Worm (Caenorhabditis elegans): ENCODE results near the gene T27A10.2.

The T27A10.2 gene

DNA sequence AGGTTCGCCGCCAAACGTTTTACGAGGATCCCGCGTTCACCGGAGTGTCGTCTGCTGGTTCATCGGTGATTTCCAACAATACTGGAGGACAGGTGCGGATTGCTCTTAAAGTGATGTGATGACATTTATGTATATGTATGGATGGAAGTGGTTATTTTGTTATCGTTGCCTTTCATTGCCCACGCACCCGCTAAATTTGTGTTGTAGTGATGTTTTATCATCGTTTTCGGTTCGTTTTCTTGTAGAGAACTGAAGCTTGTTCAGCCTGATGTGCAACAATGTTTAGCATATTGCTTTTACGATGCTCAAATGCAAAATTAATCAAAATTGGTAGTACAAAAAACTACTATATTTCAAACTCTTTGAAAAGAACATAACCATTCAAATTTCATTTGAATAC, 37.9 kb upstream of the T27A10.2 start:
- TF ChIP-seq scrt-1 (GFP tag; IDR thresholded peaks at IDR 0.05) (no peak), tbx-11 (GFP tag; IDR thresholded peaks at IDR 0.05) (no peak), hnd-1 (tag; optimal IDR thresholded peaks at IDR 0.05) (no peak), B0310.2 (tag; optimal IDR thresholded peaks at IDR 0.05) (no peak), F13C5.2 (tag; optimal IDR thresholded peaks at IDR 0.05) (no peak), hmbx-1 (tag; optimal IDR thresholded peaks at IDR 0.05) (no peak)

DNA sequence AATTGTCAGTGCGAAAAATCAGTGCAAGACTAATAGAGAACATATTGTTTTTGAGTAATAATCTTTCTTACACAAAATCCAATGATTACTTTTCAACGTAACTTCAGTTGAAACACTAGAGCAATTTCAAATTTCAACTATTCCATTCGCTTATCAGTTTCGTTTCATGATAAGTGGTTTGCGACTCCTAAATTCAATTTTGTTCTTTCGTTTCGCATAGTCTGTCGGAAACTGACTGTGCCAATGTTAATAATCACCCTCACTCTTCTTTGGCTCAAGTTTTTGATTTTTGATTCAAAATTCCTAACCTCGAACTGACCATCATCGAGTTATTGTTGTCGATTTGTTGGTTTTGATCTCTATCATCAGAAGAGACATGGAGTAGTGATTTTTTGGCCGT, 37.0 kb upstream of the T27A10.2 start:
- no peak for TF ChIP-seq tbx-37 (GFP tag; conservative IDR thresholded peaks at IDR 0.05)
- TF ChIP-seq hnd-1 (tag; optimal IDR thresholded peaks at IDR 0.05): no peak
- TF ChIP-seq scrt-1 (GFP tag; IDR thresholded peaks at IDR 0.05): no peak
- TF ChIP-seq B0310.2 (tag; optimal IDR thresholded peaks at IDR 0.05): no peak

DNA sequence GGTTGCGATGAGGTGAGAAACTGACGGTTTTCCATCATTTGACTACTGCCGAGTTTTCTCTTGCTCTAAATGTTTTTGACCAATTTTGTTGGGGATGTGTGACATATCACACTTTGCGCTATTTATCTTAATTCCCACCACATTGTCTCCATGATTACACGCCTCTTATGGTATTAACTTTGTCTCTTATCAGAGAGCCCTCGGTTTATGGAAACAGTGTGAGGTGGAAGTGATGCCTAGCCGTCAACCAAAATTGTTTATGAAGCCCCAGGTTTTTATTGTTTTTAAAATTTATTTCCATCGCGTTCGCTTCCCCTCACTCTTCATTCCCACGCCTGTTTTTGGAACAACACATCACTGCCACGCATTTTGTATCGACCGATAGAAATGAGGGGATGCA, 34.6 kb upstream of the T27A10.2 start:
- TF ChIP-seq hmg-4 (GFP tag; optimal IDR thresholded peaks at IDR 0.05) (no peak), scrt-1 (GFP tag; IDR thresholded peaks at IDR 0.05) (no peak), F13C5.2 (tag; optimal IDR thresholded peaks at IDR 0.05) (no peak), tbx-37 (GFP tag; conservative IDR thresholded peaks at IDR 0.05) (no peak), hmbx-1 (tag; optimal IDR thresholded peaks at IDR 0.05) (no peak), tbx-11 (GFP tag; IDR thresholded peaks at IDR 0.05) (no peak), ets-7 (tag; optimal IDR thresholded peaks at IDR 0.05) (no peak), ama-1 (optimal IDR thresholded peaks at IDR 0.05) (no peak), ceh-13 (GFP tag; optimal IDR thresholded peaks at IDR 0.05) (no peak), flt-1 (GFP tag; IDR thresholded peaks at IDR 0.05) (no peak), hnd-1 (tag; optimal IDR thresholded peaks at IDR 0.05) (no peak)

DNA sequence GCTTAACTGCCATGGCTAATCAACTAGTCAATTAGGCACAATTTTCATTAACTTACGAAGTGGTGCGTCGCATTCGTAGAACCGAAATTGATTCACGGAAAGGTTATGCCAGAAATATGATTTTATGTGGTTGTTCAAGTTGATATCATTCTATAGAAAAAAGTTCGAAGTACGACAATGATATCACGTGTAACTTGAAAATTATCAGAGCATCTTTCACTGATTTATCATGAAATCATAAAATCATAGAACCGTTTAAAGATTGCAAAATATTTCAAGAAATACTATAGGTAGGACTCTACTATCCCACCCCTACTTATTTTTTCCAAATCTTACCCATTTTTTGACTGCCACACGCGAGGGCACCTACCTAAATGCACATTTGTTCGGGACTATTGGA, 32.8 kb upstream of the T27A10.2 start:
- no peak for TF ChIP-seq tbx-37 (GFP tag; conservative IDR thresholded peaks at IDR 0.05)
- TF ChIP-seq hnd-1 (tag; optimal IDR thresholded peaks at IDR 0.05): no peak
- TF ChIP-seq tra-4 (tag; optimal IDR thresholded peaks at IDR 0.05): no peak

DNA sequence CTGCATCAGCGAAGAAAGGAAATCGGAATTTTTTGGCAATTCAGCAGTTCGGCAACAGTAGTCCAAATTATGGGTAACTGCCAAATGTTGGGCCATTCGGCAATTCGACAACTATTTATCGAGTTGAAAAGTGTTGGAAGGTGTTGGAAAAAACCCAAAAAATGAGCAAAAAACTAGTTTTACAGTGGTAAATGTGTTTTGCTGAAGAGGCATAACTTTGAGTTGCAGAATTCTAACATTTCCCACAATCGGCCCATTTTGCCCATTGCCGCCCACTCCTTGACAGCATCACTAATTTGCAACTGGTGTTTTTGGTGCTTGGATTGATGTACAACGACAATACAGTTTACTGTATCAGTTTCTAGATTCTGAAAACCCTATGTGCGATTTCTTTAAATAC, 32.1 kb upstream of the T27A10.2 start:
- TF ChIP-seq tbx-37 (GFP tag; conservative IDR thresholded peaks at IDR 0.05) (no peak), F13C5.2 (tag; optimal IDR thresholded peaks at IDR 0.05) (no peak), hmbx-1 (tag; optimal IDR thresholded peaks at IDR 0.05) (no peak), hnd-1 (tag; optimal IDR thresholded peaks at IDR 0.05) (no peak), tbx-11 (GFP tag; IDR thresholded peaks at IDR 0.05) (no peak), sea-1 (GFP tag; conservative IDR thresholded peaks at IDR 0.05) (no peak), B0310.2 (tag; optimal IDR thresholded peaks at IDR 0.05) (no peak), hmg-4 (GFP tag; optimal IDR thresholded peaks at IDR 0.05) (no peak), flt-1 (GFP tag; IDR thresholded peaks at IDR 0.05) (no peak), ama-1 (optimal IDR thresholded peaks at IDR 0.05) (no peak), aly-1 (tag; optimal IDR thresholded peaks at IDR 0.05) (no peak), scrt-1 (GFP tag; IDR thresholded peaks at IDR 0.05) (no peak), ceh-36 (tag; optimal IDR thresholded peaks at IDR 0.05) (no peak)

DNA sequence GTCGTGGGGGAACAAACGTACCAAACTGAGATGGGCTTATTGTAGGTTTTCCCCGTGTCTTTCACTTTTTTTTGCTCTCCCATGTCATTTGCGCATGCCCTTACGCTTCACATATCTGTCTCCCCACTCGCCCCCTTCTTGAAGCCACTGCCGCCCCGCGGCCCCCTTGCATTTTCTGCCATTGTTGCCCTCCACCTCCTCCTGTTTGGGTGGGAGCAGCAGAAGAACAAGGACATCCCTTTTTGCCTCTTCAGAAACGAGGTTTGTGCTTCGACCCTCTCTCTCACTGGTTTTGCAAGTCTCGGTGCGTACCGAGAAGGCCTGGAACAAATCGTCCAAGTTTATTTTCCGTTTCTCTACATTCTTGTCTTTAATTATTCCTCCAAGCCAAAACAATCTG, 31.6 kb upstream of the T27A10.2 start:
- TF ChIP-seq tbx-11 (GFP tag; IDR thresholded peaks at IDR 0.05) (no peak), ama-1 (optimal IDR thresholded peaks at IDR 0.05) (no peak), sea-1 (GFP tag; conservative IDR thresholded peaks at IDR 0.05) (no peak), tra-4 (tag; optimal IDR thresholded peaks at IDR 0.05) (no peak), flt-1 (GFP tag; IDR thresholded peaks at IDR 0.05) (no peak), ceh-36 (tag; optimal IDR thresholded peaks at IDR 0.05) (no peak)

DNA sequence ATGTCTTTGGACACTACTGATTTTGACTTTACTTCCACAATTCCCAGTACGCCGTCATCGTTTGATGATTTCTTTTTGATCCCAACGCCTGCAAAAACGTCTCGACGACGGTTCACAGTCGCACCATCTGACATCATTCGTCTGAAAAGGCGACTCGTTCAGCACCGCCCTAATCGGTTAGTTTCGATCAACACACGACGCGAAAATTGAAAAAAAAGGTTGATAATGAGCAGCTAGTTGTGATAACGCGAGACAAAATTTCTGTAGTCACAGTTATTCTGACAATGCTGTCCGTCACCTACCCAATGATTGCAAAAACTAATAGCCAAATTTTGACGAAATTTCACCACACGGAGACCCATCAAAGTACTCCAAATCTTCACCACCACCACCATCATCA, 29.8 kb upstream of the T27A10.2 start:
- TF ChIP-seq aly-1 (tag; optimal IDR thresholded peaks at IDR 0.05): no peak
- no peak for TF ChIP-seq ets-7 (tag; optimal IDR thresholded peaks at IDR 0.05)
- TF ChIP-seq scrt-1 (GFP tag; IDR thresholded peaks at IDR 0.05): no peak
- no peak for TF ChIP-seq hnd-1 (tag; optimal IDR thresholded peaks at IDR 0.05)
- TF ChIP-seq ceh-36 (tag; optimal IDR thresholded peaks at IDR 0.05): no peak
- TF ChIP-seq tbx-37 (GFP tag; conservative IDR thresholded peaks at IDR 0.05): no peak
- no peak for TF ChIP-seq hmbx-1 (tag; optimal IDR thresholded peaks at IDR 0.05)
- no peak for TF ChIP-seq tbx-11 (GFP tag; IDR thresholded peaks at IDR 0.05)
- TF ChIP-seq flt-1 (GFP tag; IDR thresholded peaks at IDR 0.05): no peak
- no peak for TF ChIP-seq ceh-13 (GFP tag; optimal IDR thresholded peaks at IDR 0.05)
- no peak for TF ChIP-seq tra-4 (tag; optimal IDR thresholded peaks at IDR 0.05)
- TF ChIP-seq ama-1 (optimal IDR thresholded peaks at IDR 0.05): no peak
- no peak for TF ChIP-seq B0310.2 (tag; optimal IDR thresholded peaks at IDR 0.05)
- no peak for TF ChIP-seq hmg-4 (GFP tag; optimal IDR thresholded peaks at IDR 0.05)
- TF ChIP-seq F13C5.2 (tag; optimal IDR thresholded peaks at IDR 0.05): no peak
- no peak for TF ChIP-seq pes-1 (GFP tag; IDR thresholded peaks at IDR 0.05)
- TF ChIP-seq sea-1 (GFP tag; conservative IDR thresholded peaks at IDR 0.05): no peak

DNA sequence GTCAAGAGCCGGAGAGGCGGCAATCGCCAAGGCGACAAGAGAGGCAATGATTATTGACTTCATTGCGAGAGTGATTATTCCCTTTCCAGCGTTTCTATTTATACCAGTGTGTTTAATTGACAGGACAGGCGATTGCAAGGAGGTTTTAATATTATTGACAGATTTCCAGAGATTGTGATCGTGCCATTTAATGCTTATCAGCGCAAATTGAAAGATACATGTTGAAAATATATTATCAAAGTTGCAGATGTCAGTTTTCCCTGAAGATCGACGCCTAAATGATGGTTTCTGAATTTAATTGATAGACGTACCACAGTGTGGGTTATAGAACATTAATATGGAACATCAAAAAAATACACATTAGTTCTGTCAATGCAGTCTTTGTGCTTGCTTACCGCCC, 21.9 kb upstream of the T27A10.2 start, which contains the start of gene vit-4:
Gene vit-4, minus strand, starts transcription at position 63 of the 400 bp plus-strand sequence.
- TF ChIP-seq ceh-13 (GFP tag; optimal IDR thresholded peaks at IDR 0.05): no peak
- no peak for TF ChIP-seq pes-1 (GFP tag; IDR thresholded peaks at IDR 0.05)
- TF ChIP-seq hmg-4 (GFP tag; optimal IDR thresholded peaks at IDR 0.05): no peak
- TF ChIP-seq tbx-11 (GFP tag; IDR thresholded peaks at IDR 0.05): no peak
- TF ChIP-seq hmbx-1 (tag; optimal IDR thresholded peaks at IDR 0.05): no peak
- TF ChIP-seq scrt-1 (GFP tag; IDR thresholded peaks at IDR 0.05): no peak
- TF ChIP-seq B0310.2 (tag; optimal IDR thresholded peaks at IDR 0.05): no peak
- no peak for TF ChIP-seq aly-1 (tag; optimal IDR thresholded peaks at IDR 0.05)

DNA sequence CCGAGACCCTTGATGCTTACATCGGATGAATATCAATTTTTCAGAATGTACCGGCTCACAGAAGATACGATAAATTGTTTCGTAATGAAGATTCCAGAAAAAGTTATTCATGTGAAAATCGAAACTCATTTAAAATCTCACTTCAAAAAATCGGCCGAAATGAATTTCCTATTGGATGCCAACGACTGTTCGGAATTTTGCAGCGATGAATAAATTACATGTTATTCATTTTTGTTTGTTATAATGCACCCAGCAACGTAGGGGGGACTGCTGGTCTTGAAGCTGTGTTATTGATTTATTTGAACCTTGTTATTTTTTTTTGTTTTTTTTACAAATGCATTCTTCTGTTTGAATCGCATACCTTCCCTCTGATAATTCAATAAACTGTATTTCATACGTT, 18.9 kb upstream of the T27A10.2 start:
- no peak for TF ChIP-seq hmbx-1 (tag; optimal IDR thresholded peaks at IDR 0.05)
- no peak for TF ChIP-seq flt-1 (GFP tag; IDR thresholded peaks at IDR 0.05)
- TF ChIP-seq B0310.2 (tag; optimal IDR thresholded peaks at IDR 0.05): no peak
- no peak for TF ChIP-seq sea-1 (GFP tag; conservative IDR thresholded peaks at IDR 0.05)
- no peak for TF ChIP-seq ceh-36 (tag; optimal IDR thresholded peaks at IDR 0.05)
- no peak for TF ChIP-seq tra-4 (tag; optimal IDR thresholded peaks at IDR 0.05)
- no peak for TF ChIP-seq pes-1 (GFP tag; IDR thresholded peaks at IDR 0.05)
- no peak for TF ChIP-seq tbx-11 (GFP tag; IDR thresholded peaks at IDR 0.05)
- no peak for TF ChIP-seq hnd-1 (tag; optimal IDR thresholded peaks at IDR 0.05)
- no peak for TF ChIP-seq ama-1 (optimal IDR thresholded peaks at IDR 0.05)
- no peak for TF ChIP-seq ceh-13 (GFP tag; optimal IDR thresholded peaks at IDR 0.05)
- no peak for TF ChIP-seq ets-7 (tag; optimal IDR thresholded peaks at IDR 0.05)
- TF ChIP-seq tbx-37 (GFP tag; conservative IDR thresholded peaks at IDR 0.05): no peak
- TF ChIP-seq hmg-4 (GFP tag; optimal IDR thresholded peaks at IDR 0.05): no peak
- no peak for TF ChIP-seq F13C5.2 (tag; optimal IDR thresholded peaks at IDR 0.05)
- TF ChIP-seq aly-1 (tag; optimal IDR thresholded peaks at IDR 0.05): no peak

Data from whole organism, early embryonic.